Fruit fly (Drosophila melanogaster) whole organism, prepupa: Measurements from ENCODE around the gene CG10958.

Experiments
- Blimp-1 ChIP-seq: fragments of 200-800 bp; sonication (Bioruptor generic); optimal IDR thresholded peaks from 3 replicates; lab custom pipeline; 2017; ENCODE audit warnings: missing biosample characterization, missing genetic modification characterization, mild to moderate bottlenecking, moderate library complexity, missing genetic modification reagents
- CG10631 ChIP-seq: fragments of 200-800 bp; sonication (Bioruptor generic); optimal IDR thresholded peaks from 2 replicates; lab custom pipeline; 2016; ENCODE audit warnings: missing biosample characterization, missing genetic modification characterization
- CG10669 ChIP-seq: fragments of 200-800 bp; sonication (Bioruptor generic); optimal IDR thresholded peaks from 3 replicates; lab custom pipeline; 2018; ENCODE audit warnings: missing biosample characterization, mild to moderate bottlenecking, missing genetic modification characterization, moderate library complexity
- CG11294 ChIP-seq: fragments of 200-800 bp; sonication (Bioruptor generic); IDR thresholded peaks from 2 replicates; pipeline ENCODE4 v1.3.6; 2022; ENCODE audit warnings: missing biosample characterization, missing genetic modification characterization
- CG11762 ChIP-seq: fragments of 200-800 bp; sonication (Bioruptor generic); optimal IDR thresholded peaks from 3 replicates; lab custom pipeline; 2016; ENCODE audit warnings: missing biosample characterization, missing genetic modification characterization; ENCODE audit not compliant: insufficient read depth
- CG11902 ChIP-seq: fragments of 200-800 bp; sonication (Bioruptor generic); optimal IDR thresholded peaks from 3 replicates; lab custom pipeline; 2016; ENCODE audit warnings: missing biosample characterization, missing genetic modification characterization
- CG15336 ChIP-seq: fragments of 200-800 bp; sonication (Bioruptor generic); IDR thresholded peaks from 2 replicates; pipeline ENCODE4 v1.3.6; 2022; ENCODE audit warnings: missing biosample characterization, missing genetic modification characterization
- CG3032 ChIP-seq: fragments of 200-800 bp; optimal IDR thresholded peaks from 2 replicates; lab custom pipeline; 2019; ENCODE audit warnings: missing biosample characterization, mild to moderate bottlenecking, missing genetic modification characterization, moderate library complexity
- CG31627 ChIP-seq: fragments of 200-800 bp; sonication (Bioruptor generic); optimal IDR thresholded peaks from 3 replicates; lab custom pipeline; 2016; ENCODE audit warnings: missing biosample characterization, missing genetic modification characterization
- CG32006 ChIP-seq: fragments of 200-800 bp; sonication (Bioruptor generic); optimal IDR thresholded peaks from 3 replicates; lab custom pipeline; 2017; ENCODE audit warnings: missing biosample characterization, mild to moderate bottlenecking, missing genetic modification characterization
- CG3919 ChIP-seq: fragments of 200-800 bp; sonication (Bioruptor generic); optimal IDR thresholded peaks from 3 replicates; lab custom pipeline; 2016; ENCODE audit warnings: missing biosample characterization, missing genetic modification characterization
- CG6792 ChIP-seq: fragments of 200-800 bp; sonication (Bioruptor generic); optimal IDR thresholded peaks from 3 replicates; lab custom pipeline; 2016; ENCODE audit warnings: missing biosample characterization, missing genetic modification characterization
- CG6808 ChIP-seq: fragments of 200-800 bp; sonication (Bioruptor generic); optimal IDR thresholded peaks from 3 replicates; lab custom pipeline; 2017; ENCODE audit warnings: missing biosample characterization, missing genetic modification characterization, mild to moderate bottlenecking, moderate library complexity, missing genetic modification reagents
- CG6854 ChIP-seq: fragments of 200-800 bp; sonication (Bioruptor generic); optimal IDR thresholded peaks from 2 replicates; lab custom pipeline; 2017; ENCODE audit warnings: missing biosample characterization, mild to moderate bottlenecking, missing genetic modification characterization
- CG8319 ChIP-seq: fragments of 200-800 bp; sonication (Bioruptor generic); optimal IDR thresholded peaks from 3 replicates; lab custom pipeline; 2016; ENCODE audit warnings: missing biosample characterization, missing genetic modification characterization
- CG8632 ChIP-seq: fragments of 200-800 bp; sonication (Bioruptor generic); optimal IDR thresholded peaks from 3 replicates; lab custom pipeline; 2016; ENCODE audit warnings: missing biosample characterization, missing genetic modification characterization
- Eip75B ChIP-seq: fragments of 200-800 bp; sonication (Bioruptor generic); optimal IDR thresholded peaks from 3 replicates; lab custom pipeline; 2016; ENCODE audit warnings: missing biosample characterization, missing genetic modification characterization
- Eip78C ChIP-seq: fragments of 200-800 bp; sonication (Bioruptor generic); peaks from one replicate; lab custom pipeline; 2016; ENCODE audit warnings: missing biosample characterization, missing genetic modification characterization
- Eip93F ChIP-seq: fragments of 200-800 bp; sonication (Bioruptor generic); optimal IDR thresholded peaks from 2 replicates; lab custom pipeline; 2016; ENCODE audit warnings: missing biosample characterization, mild to moderate bottlenecking, missing genetic modification characterization
- Ets21C ChIP-seq: fragments of 200-800 bp; sonication (Bioruptor generic); optimal IDR thresholded peaks from 3 replicates; lab custom pipeline; 2016; ENCODE audit warnings: missing biosample characterization, missing genetic modification characterization
- Ets96B ChIP-seq: fragments of 200-800 bp; optimal IDR thresholded peaks from 2 replicates; lab custom pipeline; 2019; ENCODE audit warnings: missing biosample characterization, mild to moderate bottlenecking, missing genetic modification characterization, moderate library complexity
- Gug ChIP-seq: fragments of 200-800 bp; sonication (Bioruptor generic); IDR thresholded peaks from 2 replicates; pipeline ENCODE4 v1.3.6; 2022; ENCODE audit warnings: missing biosample characterization, missing genetic modification characterization
- Hr38 ChIP-seq: sonication (Bioruptor generic); optimal IDR thresholded peaks from 2 replicates; lab custom pipeline; 2016; ENCODE audit warnings: missing biosample characterization, missing genetic modification characterization
- Hr39 ChIP-seq: fragments of 200-800 bp; sonication (Bioruptor generic); optimal IDR thresholded peaks from 2 replicates; lab custom pipeline; 2016; ENCODE audit warnings: missing biosample characterization, missing genetic modification characterization
- Hr4 ChIP-seq: fragments of 200-800 bp; sonication (Bioruptor generic); optimal IDR thresholded peaks from 3 replicates; lab custom pipeline; 2016; ENCODE audit warnings: missing biosample characterization, missing genetic modification characterization
- Lpt ChIP-seq: fragments of 200-800 bp; sonication (Bioruptor generic); optimal IDR thresholded peaks from 3 replicates; lab custom pipeline; 2016; ENCODE audit warnings: missing biosample characterization, missing genetic modification characterization
- Met ChIP-seq: fragments of 200-800 bp; sonication (Bioruptor generic); optimal IDR thresholded peaks from 3 replicates; lab custom pipeline; 2016; ENCODE audit warnings: missing biosample characterization, missing genetic modification characterization
- Smox ChIP-seq: fragments of 200-800 bp; sonication (Bioruptor generic); optimal IDR thresholded peaks from 3 replicates; lab custom pipeline; 2016; ENCODE audit warnings: missing biosample characterization, missing genetic modification characterization
- Sox102F ChIP-seq: fragments of 200-800 bp; sonication (Bioruptor generic); optimal IDR thresholded peaks from 2 replicates; lab custom pipeline; 2016; ENCODE audit warnings: missing biosample characterization, mild to moderate bottlenecking, missing genetic modification characterization
- Sox14 ChIP-seq: fragments of 200-800 bp; sonication (Bioruptor generic); optimal IDR thresholded peaks from 3 replicates; lab custom pipeline; 2016; ENCODE audit warnings: missing biosample characterization, missing genetic modification characterization
- Sox15 ChIP-seq: fragments of 200-800 bp; sonication (Bioruptor generic); optimal IDR thresholded peaks from 3 replicates; lab custom pipeline; 2016; ENCODE audit warnings: missing biosample characterization, missing genetic modification characterization
- achi ChIP-seq: fragments of 200-800 bp; sonication (Bioruptor generic); optimal IDR thresholded peaks from 3 replicates; lab custom pipeline; 2016; ENCODE audit warnings: missing biosample characterization, missing genetic modification characterization
- acj6 ChIP-seq: fragments of 200-800 bp; sonication (Bioruptor generic); optimal IDR thresholded peaks from 3 replicates; lab custom pipeline; 2016; ENCODE audit warnings: missing biosample characterization, missing genetic modification characterization
- cyc ChIP-seq: fragments of 200-800 bp; sonication (Bioruptor generic); optimal IDR thresholded peaks from 3 replicates; lab custom pipeline; 2016; ENCODE audit warnings: missing biosample characterization, missing genetic modification characterization
- dac ChIP-seq: fragments of 200-800 bp; sonication (Bioruptor generic); optimal IDR thresholded peaks from 2 replicates; lab custom pipeline; 2017; ENCODE audit warnings: missing biosample characterization, mild to moderate bottlenecking, missing genetic modification characterization
- esn ChIP-seq: fragments of 200-800 bp; sonication (Bioruptor generic); optimal IDR thresholded peaks from 2 replicates; lab custom pipeline; 2016; ENCODE audit warnings: missing biosample characterization, mild to moderate bottlenecking, missing genetic modification characterization, moderate library complexity
- fd59A ChIP-seq: fragments of 200-800 bp; sonication (Bioruptor generic); optimal IDR thresholded peaks from 2 replicates; lab custom pipeline; 2017; ENCODE audit warnings: missing biosample characterization, mild to moderate bottlenecking, missing genetic modification characterization, missing genetic modification reagents
- fkh ChIP-seq: fragments of 200-800 bp; sonication (Bioruptor generic); optimal IDR thresholded peaks from 3 replicates; lab custom pipeline; 2017; ENCODE audit warnings: missing biosample characterization, mild to moderate bottlenecking, missing genetic modification characterization, moderate library complexity
- lz ChIP-seq: fragments of 200-800 bp; sonication (Bioruptor generic); optimal IDR thresholded peaks from 3 replicates; lab custom pipeline; 2016; ENCODE audit warnings: missing biosample characterization, missing genetic modification characterization
- pdm3 ChIP-seq: fragments of 200-800 bp; sonication (Bioruptor generic); optimal IDR thresholded peaks from 3 replicates; lab custom pipeline; 2016; ENCODE audit warnings: missing biosample characterization, missing genetic modification characterization
- salr ChIP-seq, 2 experiments: fragments of 200-800 bp; sonication (Bioruptor generic); optimal IDR thresholded peaks; 3 replicates each; lab custom pipeline; 2016 to 2018; ENCODE audit warnings: missing biosample characterization in 2 of 2, missing genetic modification characterization in 2 of 2, mild to moderate bottlenecking in 1 of 2
- spab ChIP-seq: fragments of 200-800 bp; sonication (Bioruptor generic); optimal IDR thresholded peaks from 2 replicates; lab custom pipeline; 2017; ENCODE audit warnings: missing biosample characterization, mild to moderate bottlenecking, missing genetic modification characterization, missing genetic modification reagents
- ss ChIP-seq, 2 experiments: fragments of 200-800 bp; sonication (Bioruptor generic); optimal IDR thresholded peaks; 2 replicates in 1 of 2; 3 replicates in 1 of 2; lab custom pipeline; 2017 to 2018; ENCODE audit warnings: mild to moderate bottlenecking in 2 of 2, missing biosample characterization in 2 of 2, missing genetic modification characterization in 2 of 2, moderate library complexity in 1 of 2
- topi ChIP-seq: fragments of 200-800 bp; sonication (Bioruptor generic); optimal IDR thresholded peaks from 3 replicates; lab custom pipeline; 2016; ENCODE audit warnings: missing biosample characterization, missing genetic modification characterization
- vri ChIP-seq: fragments of 200-800 bp; sonication (Bioruptor generic); optimal IDR thresholded peaks from 3 replicates; lab custom pipeline; 2016; ENCODE audit warnings: missing biosample characterization, mild to moderate bottlenecking, missing genetic modification characterization

CG10958 gene

dm6 chrX:8091017-8091620, 41.0 kb upstream of the CG10958 start (continued):
- peak; percentile 99 for TF ChIP-seq CG15336 (GFP tag; lab: Robert Waterston, UW)
- peak; percentile 96 for TF ChIP-seq CG8632
- peak; percentile 98 for TF ChIP-seq CG10631 (GFP tag; lab: Kevin White, UChicago)
- peak; percentile 99 for TF ChIP-seq Eip78C (GFP tag; lab: Kevin White, UChicago)
- peak; percentile 96 for TF ChIP-seq topi (GFP tag; lab: Kevin White, UChicago)
- peak; percentile 91 for TF ChIP-seq Hr39 (GFP tag; lab: Kevin White, UChicago)
- peak; percentile 97 for TF ChIP-seq CG32006 (GFP tag; lab: Kevin White, UChicago)
- peak; percentile 96 for TF ChIP-seq CG11294 (GFP tag; lab: Robert Waterston, UW)
- peak; percentile 95 for TF ChIP-seq Eip93F
- peak; percentile 88 for TF ChIP-seq CG11902 (GFP tag; lab: Kevin White, UChicago)
- no peak for TF ChIP-seq Hr38
- TF ChIP-seq CG31627 (GFP tag; lab: Kevin White, UChicago), result peak; percentile 92
- peak; percentile 91 for TF ChIP-seq fd59A (GFP tag; lab: Kevin White, UChicago)
- TF ChIP-seq Sox102F, result peak; percentile 95
- peak; percentile 91 for TF ChIP-seq Sox15 (GFP tag; lab: Kevin White, UChicago)
- peak; percentile 95 for TF ChIP-seq Hr4 (GFP tag; lab: Kevin White, UChicago)
- TF ChIP-seq Gug, result peak; percentile 98
- TF ChIP-seq CG3032, result peak; percentile 91
- peak; percentile 97 for TF ChIP-seq pdm3 (GFP tag; lab: Kevin White, UChicago)
- peak; percentile 76 for TF ChIP-seq Blimp-1
- TF ChIP-seq, all 60 proteins: peak for 59

- TF ChIP-seq CG11294 (GFP tag; lab: Robert Waterston, UW), result peak; percentile 89; the same call in 1 of the 2 replicates
- TF ChIP-seq CG6792 (GFP tag; lab: Kevin White, UChicago), result peak; percentile 95
- peak; percentile 95 for TF ChIP-seq pdm3 (GFP tag; lab: Kevin White, UChicago)
- peak; percentile 85 for TF ChIP-seq vri (GFP tag; lab: Kevin White, UChicago)
- TF ChIP-seq Sox102F, result peak; percentile 92
- peak; percentile 83 for TF ChIP-seq Ets21C (GFP tag; lab: Kevin White, UChicago)
- peak; percentile 95 for TF ChIP-seq Eip75B (GFP tag; lab: Kevin White, UChicago)
- peak; percentile 97 for TF ChIP-seq CG6808 (GFP tag; lab: Kevin White, UChicago)
- peak; percentile 93 for TF ChIP-seq CG11762
- peak; percentile 95 for TF ChIP-seq Ets96B (tag; lab: Kevin White, UChicago)
- TF ChIP-seq Hr39 (GFP tag; lab: Kevin White, UChicago), result peak; percentile 91
- no peak for TF ChIP-seq Hr38
- peak; percentile 87 for TF ChIP-seq CG11902 (GFP tag; lab: Kevin White, UChicago)
- peak; percentile 95 for TF ChIP-seq fd59A (GFP tag; lab: Kevin White, UChicago)
- TF ChIP-seq Sox14, result peak; percentile 92
- TF ChIP-seq CG32006 (GFP tag; lab: Kevin White, UChicago), result peak; percentile 97
- peak; percentile 93 for TF ChIP-seq Lpt
- TF ChIP-seq cyc (GFP tag; lab: Kevin White, UChicago), result peak; percentile 92
- peak; percentile 99 for TF ChIP-seq Eip78C (GFP tag; lab: Kevin White, UChicago)
- TF ChIP-seq CG6854 (GFP tag; lab: Kevin White, UChicago), result peak; percentile 91
- peak; percentile 96 for TF ChIP-seq acj6 (GFP tag; lab: Kevin White, UChicago)
- peak; percentile 95 for TF ChIP-seq spab (GFP tag; lab: Kevin White, UChicago)
- TF ChIP-seq Smox (GFP tag; lab: Kevin White, UChicago), result peak; percentile 99
- TF ChIP-seq CG31627 (GFP tag; lab: Kevin White, UChicago), result peak; percentile 91
- peak; percentile 96 for TF ChIP-seq Met (GFP tag; lab: Kevin White, UChicago)
- peak; percentile 91 for TF ChIP-seq CG8319 (GFP tag; lab: Kevin White, UChicago)
- peak; percentile 95 for TF ChIP-seq achi
- TF ChIP-seq CG15336 (GFP tag; lab: Robert Waterston, UW), result peak; percentile 97
- peak; percentile 92 for TF ChIP-seq Sox15 (GFP tag; lab: Kevin White, UChicago)
- TF ChIP-seq CG3919, result peak; percentile 95
- peak; percentile 96 to 97 for TF ChIP-seq ss (GFP tag; optimal IDR thresholded peaks at IDR 0.05; lab: Kevin White, UChicago)
- TF ChIP-seq fkh, result peak; percentile 61
- peak; percentile 95 for TF ChIP-seq CG10669
- peak; percentile 87 to 95 for TF ChIP-seq salr (GFP tag; optimal IDR thresholded peaks at IDR 0.05; lab: Kevin White, UChicago)
- TF ChIP-seq esn, result peak; percentile 96
- peak; percentile 96 for TF ChIP-seq Gug
- peak; percentile 94 for TF ChIP-seq Hr4 (GFP tag; lab: Kevin White, UChicago)
- TF ChIP-seq CG8632, result peak; percentile 96
- peak; percentile 95 for TF ChIP-seq lz (GFP tag; lab: Kevin White, UChicago)
- peak; percentile 89 for TF ChIP-seq dac (GFP tag; lab: Kevin White, UChicago)
These were observed 39.9 kb upstream of the CG10958 start for dm6 chrX:8092075-8092682.
